Worm (Caenorhabditis elegans) whole organism, mixed stage, embryonic: Measurements from ENCODE around the gene M01B2.13.

Source experiments
- M03D4.4 ChIP-seq: sonication (generic microtip); optimal IDR thresholded peaks from 2 replicates; lab custom pipeline; 2017; ENCODE audit warnings: mild to moderate bottlenecking, missing genetic modification characterization, missing compliant biosample characterization
- bed-3 ChIP-seq: fragments of 200-800 bp; sonication (Bioruptor generic); optimal IDR thresholded peaks from 3 replicates; lab custom pipeline; 2018; ENCODE audit warnings: mild to moderate bottlenecking, missing genetic modification characterization, moderate library complexity, missing compliant biosample characterization
- blmp-1 ChIP-seq: fragments of 150-350 bp; optimal IDR thresholded peaks from 2 replicates; lab custom pipeline; 2014; ENCODE audit warnings: missing biosample characterization, missing genetic modification characterization
- ces-1 ChIP-seq: fragments of 150-350 bp; optimal IDR thresholded peaks from 2 replicates; lab custom pipeline; 2014; ENCODE audit warnings: missing biosample characterization, missing genetic modification reagents, missing genetic modification characterization
- drap-1 ChIP-seq: fragments of 200-800 bp; sonication (Bioruptor generic); optimal IDR thresholded peaks from 3 replicates; lab custom pipeline; 2018; ENCODE audit warnings: mild to moderate bottlenecking, missing genetic modification characterization, missing compliant biosample characterization
- elt-1 ChIP-seq: sonication (generic microtip); optimal IDR thresholded peaks from 2 replicates; lab custom pipeline; 2017; ENCODE audit warnings: missing genetic modification characterization, mild to moderate bottlenecking, missing compliant biosample characterization, antibody characterized with exemption, moderate library complexity, borderline replicate concordance; ENCODE audit not compliant: insufficient read depth
- elt-3 ChIP-seq: fragments of 150-350 bp; optimal IDR thresholded peaks from 2 replicates; lab custom pipeline; 2014; ENCODE audit warnings: missing biosample characterization, missing genetic modification characterization
- ham-2 ChIP-seq: fragments of 200-800 bp; sonication (Bioruptor generic); optimal IDR thresholded peaks from 2 replicates; lab custom pipeline; 2018; ENCODE audit warnings: mild to moderate bottlenecking, missing genetic modification characterization, missing compliant biosample characterization
- hlh-1 ChIP-seq: fragments of 150-350 bp; optimal IDR thresholded peaks from 2 replicates; lab custom pipeline; 2014; ENCODE audit warnings: missing biosample characterization, missing genetic modification reagents, missing genetic modification characterization
- lin-13 ChIP-seq: fragments of 150-350 bp; optimal IDR thresholded peaks from 2 replicates; lab custom pipeline; 2014; ENCODE audit warnings: missing biosample characterization, missing genetic modification characterization
- lin-32 ChIP-seq: fragments of 200-800 bp; sonication (Bioruptor generic); optimal IDR thresholded peaks from 2 replicates; lab custom pipeline; 2018; ENCODE audit warnings: mild to moderate bottlenecking, missing genetic modification characterization, missing compliant biosample characterization
- lsy-2 ChIP-seq: fragments of 150-350 bp; optimal IDR thresholded peaks from 2 replicates; lab custom pipeline; 2014; ENCODE audit warnings: missing biosample characterization, missing genetic modification characterization
- mab-5 ChIP-seq: fragments of 150-350 bp; optimal IDR thresholded peaks from 2 replicates; lab custom pipeline; 2014; ENCODE audit warnings: missing biosample characterization, missing genetic modification characterization
- mep-1 ChIP-seq: fragments of 150-350 bp; optimal IDR thresholded peaks from 2 replicates; lab custom pipeline; 2017; ENCODE audit warnings: missing biosample characterization, missing genetic modification reagents, missing genetic modification characterization, inconsistent platforms
- mls-2 ChIP-seq: sonication (generic microtip); optimal IDR thresholded peaks from 2 replicates; lab custom pipeline; 2016; ENCODE audit warnings: mild to moderate bottlenecking, missing genetic modification characterization, moderate library complexity, missing compliant biosample characterization
- nhr-12 ChIP-seq: fragments of 150-350 bp; optimal IDR thresholded peaks from 2 replicates; lab custom pipeline; 2014; ENCODE audit warnings: missing biosample characterization, missing genetic modification characterization
- nhr-2 ChIP-seq: fragments of 150-350 bp; optimal IDR thresholded peaks from 2 replicates; lab custom pipeline; 2014; ENCODE audit warnings: missing biosample characterization, missing genetic modification characterization
- nhr-237 ChIP-seq: fragments of 150-350 bp; optimal IDR thresholded peaks from 2 replicates; lab custom pipeline; 2014; ENCODE audit warnings: missing biosample characterization, missing genetic modification characterization
- nhr-28 ChIP-seq: fragments of 150-350 bp; optimal IDR thresholded peaks from 2 replicates; lab custom pipeline; 2014; ENCODE audit warnings: missing biosample characterization, missing genetic modification characterization
- nhr-76 ChIP-seq: sonication (generic microtip); optimal IDR thresholded peaks from 2 replicates; lab custom pipeline; 2017; ENCODE audit warnings: missing biosample characterization, missing genetic modification characterization
- pha-4 ChIP-seq: fragments of 150-350 bp; optimal IDR thresholded peaks from 2 replicates; lab custom pipeline; 2018; ENCODE audit warnings: missing biosample characterization, missing genetic modification reagents, missing genetic modification characterization
- sem-2 ChIP-seq: fragments of 200-800 bp; sonication (Bioruptor generic); optimal IDR thresholded peaks from 2 replicates; lab custom pipeline; 2018; ENCODE audit warnings: mild to moderate bottlenecking, missing genetic modification characterization, missing compliant biosample characterization
- sptf-1 ChIP-seq: sonication (generic microtip); optimal IDR thresholded peaks from 2 replicates; lab custom pipeline; 2017; ENCODE audit warnings: mild to moderate bottlenecking, missing genetic modification characterization, moderate library complexity, missing compliant biosample characterization
- tbx-8 ChIP-seq: fragments of 200-800 bp; sonication (Bioruptor generic); optimal IDR thresholded peaks from 2 replicates; lab custom pipeline; 2018; ENCODE audit warnings: mild to moderate bottlenecking, missing genetic modification characterization, moderate library complexity, missing compliant biosample characterization
- unc-120 ChIP-seq: sonication (generic microtip); optimal IDR thresholded peaks from 2 replicates; lab custom pipeline; 2017; ENCODE audit warnings: missing genetic modification characterization, missing compliant biosample characterization; ENCODE audit not compliant: poor library complexity, severe bottlenecking
- unc-39 ChIP-seq: fragments of 150-350 bp; optimal IDR thresholded peaks from 2 replicates; lab custom pipeline; 2014; ENCODE audit warnings: missing biosample characterization, missing genetic modification characterization
- unc-62 ChIP-seq: fragments of 150-350 bp; optimal IDR thresholded peaks from 2 replicates; lab custom pipeline; 2014; ENCODE audit warnings: missing biosample characterization, missing genetic modification reagents, missing genetic modification characterization
- zip-8 ChIP-seq: fragments of 150-350 bp; optimal IDR thresholded peaks from 2 replicates; lab custom pipeline; 2014; ENCODE audit warnings: missing biosample characterization, missing genetic modification characterization
- ztf-11 ChIP-seq: fragments of 150-350 bp; optimal IDR thresholded peaks from 2 replicates; lab custom pipeline; 2014; ENCODE audit warnings: missing biosample characterization, missing genetic modification characterization

M01B2.13 gene

ce11 chrV:15303625-15304024, 37.9 kb upstream of the M01B2.13 start, which contains the start of gene srx-48:
Gene srx-48, minus strand, starts transcription at chrV:15303725.
- TF ChIP-seq unc-62 (GFP tag; lab: Kevin White, UChicago): no peak
- TF ChIP-seq unc-120 (tag; lab: Kevin White, UChicago): no peak
- no peak for TF ChIP-seq mab-5
- no peak for TF ChIP-seq nhr-28
- no peak for TF ChIP-seq lin-13 (tag; lab: Kevin White, UChicago)
- TF ChIP-seq drap-1 (GFP tag; lab: Kevin White, UChicago): no peak
- no peak for TF ChIP-seq nhr-76 (tag; lab: Kevin White, UChicago)
- TF ChIP-seq mep-1 (tag; lab: Kevin White, UChicago): no peak
- TF ChIP-seq nhr-237 (tag; lab: Kevin White, UChicago): no peak
- no peak for TF ChIP-seq M03D4.4 (tag; lab: Kevin White, UChicago)
- TF ChIP-seq bed-3 (GFP tag; lab: Kevin White, UChicago): no peak
- no peak for TF ChIP-seq sptf-1 (tag; lab: Kevin White, UChicago)
- no peak for TF ChIP-seq tbx-8 (GFP tag; lab: Kevin White, UChicago)

- TF ChIP-seq lsy-2 (no peak), drap-1 (GFP tag; lab: Kevin White, UChicago) (no peak), bed-3 (GFP tag; lab: Kevin White, UChicago) (no peak), lin-32 (no peak), ces-1 (no peak), nhr-2 (tag; lab: Kevin White, UChicago) (no peak), elt-3 (tag; lab: Kevin White, UChicago) (no peak), lin-13 (tag; lab: Kevin White, UChicago) (no peak), sptf-1 (tag; lab: Kevin White, UChicago) (no peak), unc-120 (tag; lab: Kevin White, UChicago) (no peak), mab-5 (no peak)
- TF ChIP-seq, all 35 proteins: peak for 0
Observed at ce11 chrV:15298597-15298996, 32.9 kb upstream of the M01B2.13 start, which contains the start of gene cpr-3. Gene cpr-3, minus strand, starts transcription at chrV:15298700.

DNA sequence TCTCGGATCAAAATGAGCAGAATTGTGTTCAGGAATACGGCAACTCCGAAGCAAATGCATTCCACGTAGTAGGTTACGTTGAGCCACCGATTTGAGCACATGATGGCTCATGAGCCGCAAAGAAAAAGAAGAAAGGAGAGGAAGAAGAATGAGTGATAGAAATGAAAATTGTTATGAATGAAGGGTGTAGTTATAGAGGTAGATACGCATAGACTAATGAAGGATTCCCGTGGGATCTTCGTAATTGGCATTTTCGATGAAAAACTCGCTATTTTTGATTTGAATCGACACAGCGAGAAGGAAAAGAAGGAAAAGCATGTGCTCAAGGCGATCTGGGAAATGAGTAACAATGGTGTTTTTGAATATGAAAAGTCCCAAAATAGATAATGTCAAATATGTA, 28.2 kb upstream of the M01B2.13 start, which contains the start of gene str-96:
Gene str-96 (minus strand): TSS at position 101 of the 400 bp plus-strand sequence.
- TF ChIP-seq unc-120 (tag; lab: Kevin White, UChicago) (no peak), elt-1 (tag; lab: Kevin White, UChicago) (no peak), pha-4 (tag; lab: Kevin White, UChicago) (no peak), nhr-2 (tag; lab: Kevin White, UChicago) (no peak), unc-62 (GFP tag; lab: Kevin White, UChicago) (no peak), zip-8 (no peak), ces-1 (no peak)

ce11 chrV:15290995-15291394, 25.3 kb upstream of the M01B2.13 start, which contains the start of gene cyp-34A2:
Gene cyp-34A2, minus strand, starts transcription at chrV:15291095.
- no peak for TF ChIP-seq mab-5
- no peak for TF ChIP-seq sptf-1 (tag; lab: Kevin White, UChicago)
- TF ChIP-seq elt-1 (tag; lab: Kevin White, UChicago): no peak
- no peak for TF ChIP-seq ham-2
- no peak for TF ChIP-seq blmp-1 (tag; lab: Kevin White, UChicago)
- no peak for TF ChIP-seq nhr-28
- TF ChIP-seq elt-3 (tag; lab: Kevin White, UChicago): no peak
- TF ChIP-seq nhr-76 (tag; lab: Kevin White, UChicago): no peak
- no peak for TF ChIP-seq unc-62 (GFP tag; lab: Kevin White, UChicago)
- no peak for TF ChIP-seq lin-32
- no peak for TF ChIP-seq nhr-12 (tag; lab: Kevin White, UChicago)
- TF ChIP-seq drap-1 (GFP tag; lab: Kevin White, UChicago): no peak
- TF ChIP-seq bed-3 (GFP tag; lab: Kevin White, UChicago): no peak
- no peak for TF ChIP-seq unc-39 (tag; lab: Kevin White, UChicago)
- no peak for TF ChIP-seq ztf-11
- no peak for TF ChIP-seq zip-8
- TF ChIP-seq M03D4.4 (tag; lab: Kevin White, UChicago): no peak
- no peak for TF ChIP-seq sem-2 (GFP tag; lab: Kevin White, UChicago)
- no peak for TF ChIP-seq lin-13 (tag; lab: Kevin White, UChicago)

DNA sequence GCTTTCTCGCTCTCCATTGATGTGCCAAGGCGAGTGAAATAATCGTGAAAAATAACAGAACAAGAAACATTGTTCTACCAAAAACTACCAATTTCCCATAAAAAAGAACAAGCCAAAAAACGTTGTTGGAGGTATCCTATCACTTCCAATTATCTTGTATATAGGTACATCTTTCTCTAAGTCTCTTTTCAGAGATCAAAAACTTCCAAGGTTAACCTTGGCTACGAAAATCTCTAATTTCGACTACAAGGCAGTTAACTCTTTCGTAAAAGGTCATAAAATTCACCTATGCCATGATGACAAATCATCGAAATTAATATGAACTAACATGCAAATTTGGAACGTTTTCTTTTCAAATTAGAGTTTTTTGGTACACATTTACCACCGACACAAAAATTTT, 22.1 kb upstream of the M01B2.13 start, which contains the start of gene cyp-34A1:
Gene cyp-34A1 (minus strand): TSS at position 101 of the 400 bp plus-strand sequence.
- no peak for TF ChIP-seq hlh-1 (tag; lab: Kevin White, UChicago)
- no peak for TF ChIP-seq ztf-11
- no peak for TF ChIP-seq unc-39 (tag; lab: Kevin White, UChicago)
- TF ChIP-seq blmp-1 (tag; lab: Kevin White, UChicago): no peak
- TF ChIP-seq lin-32: no peak
- no peak for TF ChIP-seq ces-1
- TF ChIP-seq nhr-2 (tag; lab: Kevin White, UChicago): no peak
- TF ChIP-seq elt-3 (tag; lab: Kevin White, UChicago): no peak
- no peak for TF ChIP-seq pha-4 (tag; lab: Kevin White, UChicago)
- TF ChIP-seq mls-2 (tag; lab: Kevin White, UChicago): no peak
- TF ChIP-seq nhr-237 (tag; lab: Kevin White, UChicago): no peak
- no peak for TF ChIP-seq drap-1 (GFP tag; lab: Kevin White, UChicago)
- no peak for TF ChIP-seq tbx-8 (GFP tag; lab: Kevin White, UChicago)
- TF ChIP-seq unc-62 (GFP tag; lab: Kevin White, UChicago): no peak
- TF ChIP-seq unc-120 (tag; lab: Kevin White, UChicago): no peak
